Worm (Caenorhabditis elegans): Measurements from ENCODE around the gene clec-202.

The clec-202 gene

DNA sequence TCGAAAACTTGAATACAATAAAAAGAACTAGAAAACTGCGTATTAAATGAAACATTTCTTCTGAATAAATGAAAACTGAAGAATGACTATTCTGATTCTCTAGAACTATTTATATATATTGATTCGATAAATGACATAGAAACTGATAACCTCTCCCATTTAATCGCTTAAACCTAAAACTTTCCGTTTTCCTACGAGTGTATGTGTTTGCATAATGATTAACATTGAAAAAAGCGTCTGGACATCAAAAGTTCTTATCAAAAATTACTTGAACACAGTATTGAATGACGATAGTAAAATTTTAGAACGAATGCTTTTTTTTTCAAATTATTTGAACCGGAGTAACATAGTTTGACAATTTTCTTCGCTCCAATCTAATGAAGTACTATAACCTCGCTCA, 19.1 kb upstream of the clec-202 start, which contains the start of gene C49C3.9:
TSS of gene C49C3.9 (minus strand) at position 136 of the 400 bp plus-strand sequence.
- TF ChIP-seq arid-1 (GFP tag; conservative IDR thresholded peaks at IDR 0.05) (no peak), nhr-48 (tag; optimal IDR thresholded peaks at IDR 0.05) (no peak), D1046.2 (GFP tag; IDR thresholded peaks at IDR 0.05) (no peak), dmd-6 (GFP tag; IDR thresholded peaks at IDR 0.05) (peak; percentile 74), nhr-11 (tag; optimal IDR thresholded peaks at IDR 0.05) (no peak), unc-62 (GFP tag; optimal IDR thresholded peaks at IDR 0.05 in 1 of 2) (no peak), unc-62 (tag; optimal IDR thresholded peaks at IDR 0.05) (no peak), nhr-41 (GFP tag; IDR thresholded peaks at IDR 0.05) (peak; percentile 83; the same call in 1 of the 2 replicates), zag-1 (tag; optimal IDR thresholded peaks at IDR 0.05) (no peak), gei-8 (GFP tag; optimal IDR thresholded peaks at IDR 0.05) (no peak), dve-1 (tag; optimal IDR thresholded peaks at IDR 0.05; ENCODE audit: insufficient read depth) (no peak), unc-39 (tag; optimal IDR thresholded peaks at IDR 0.05) (no peak), nhr-28 (tag; optimal IDR thresholded peaks at IDR 0.05) (peak; percentile 76), ztf-7 (tag; optimal IDR thresholded peaks at IDR 0.05) (no peak), zfp-3 (GFP tag; conservative IDR thresholded peaks at IDR 0.05) (no peak), spr-3 (GFP tag; optimal IDR thresholded peaks at IDR 0.05) (no peak), pha-4 (GFP tag; IDR thresholded peaks at IDR 0.05) (no peak), pha-4 (tag; optimal IDR thresholded peaks at IDR 0.05) (no peak), madf-5 (GFP tag; IDR thresholded peaks at IDR 0.05) (no peak), hlh-11 (tag; optimal IDR thresholded peaks at IDR 0.05) (no peak), pqm-1 (tag; optimal IDR thresholded peaks at IDR 0.05) (peak; percentile 99), rbr-2 (tag; optimal IDR thresholded peaks at IDR 0.05) (no peak), ZK546.5 (tag; optimal IDR thresholded peaks at IDR 0.05) (no peak), lin-39 (tag; optimal IDR thresholded peaks at IDR 0.05) (no peak), dmd-9 (GFP tag; IDR thresholded peaks at IDR 0.05) (no peak), Y48G9A.11 (GFP tag; IDR thresholded peaks at IDR 0.05) (no peak), egl-27 (tag; optimal IDR thresholded peaks at IDR 0.05) (no peak), aha-1 (tag) (no peak), mdt-29 (GFP tag; IDR thresholded peaks at IDR 0.05) (no peak), skn-1 (tag; optimal IDR thresholded peaks at IDR 0.05) (no peak), dmd-8 (GFP tag; IDR thresholded peaks at IDR 0.05) (no peak), lin-1 (GFP tag; IDR thresholded peaks at IDR 0.05) (peak; percentile 77; the same call in 1 of the 2 replicates)

DNA sequence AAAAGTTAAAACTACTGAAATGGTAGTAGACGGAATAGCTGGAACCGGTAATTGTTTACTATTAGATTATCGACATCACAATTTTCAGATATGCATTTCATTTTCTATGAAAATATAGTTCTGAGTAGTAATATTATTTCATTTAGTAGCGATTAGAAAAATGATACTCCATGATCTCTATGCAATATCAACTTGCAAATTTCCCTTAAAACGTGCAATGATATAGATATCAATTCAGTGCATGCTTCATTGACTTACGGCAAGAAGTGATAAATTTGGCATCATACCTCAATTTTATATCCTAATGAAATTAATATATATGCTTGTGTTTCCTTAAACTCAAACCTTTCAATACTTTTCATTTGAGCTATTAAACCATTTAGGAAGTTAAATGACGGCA, 18.6 kb upstream of the clec-202 start, which contains the start of gene C49C3.21:
TSS of gene C49C3.21 (plus strand) at position 301 of the 400 bp plus-strand sequence.
- TF ChIP-seq attf-4 (tag; optimal IDR thresholded peaks at IDR 0.05), result no peak
- TF ChIP-seq mes-2 (tag; optimal IDR thresholded peaks at IDR 0.05; ENCODE audit: poor library complexity, severe bottlenecking), result no peak
- no peak for TF ChIP-seq nhr-237 (tag; optimal IDR thresholded peaks at IDR 0.05)
- no peak for TF ChIP-seq T26A8.4 (GFP tag; IDR thresholded peaks at IDR 0.05)
- no peak for TF ChIP-seq hmg-1.1 (GFP tag; IDR thresholded peaks at IDR 0.05)
- TF ChIP-seq rbr-2 (tag; optimal IDR thresholded peaks at IDR 0.05), result no peak
- TF ChIP-seq unc-39 (tag; optimal IDR thresholded peaks at IDR 0.05), result no peak
- TF ChIP-seq Y5F2A.4 (GFP tag; optimal IDR thresholded peaks at IDR 0.05), result no peak
- no peak for TF ChIP-seq ZK546.5 (tag; optimal IDR thresholded peaks at IDR 0.05)

- TF ChIP-seq rbr-2 (tag; optimal IDR thresholded peaks at IDR 0.05) (no peak), tra-1 (GFP tag; IDR thresholded peaks at IDR 0.05) (no peak)
Measured at ce11 chrIV:17343482-17343881, 17.8 kb upstream of the clec-202 start, which contains the start of gene C49C3.11. Gene C49C3.11, plus strand, starts transcription at chrIV:17343782.
